Worm (Caenorhabditis elegans): ENCODE results near the gene srg-68.

srg-68 gene

DNA sequence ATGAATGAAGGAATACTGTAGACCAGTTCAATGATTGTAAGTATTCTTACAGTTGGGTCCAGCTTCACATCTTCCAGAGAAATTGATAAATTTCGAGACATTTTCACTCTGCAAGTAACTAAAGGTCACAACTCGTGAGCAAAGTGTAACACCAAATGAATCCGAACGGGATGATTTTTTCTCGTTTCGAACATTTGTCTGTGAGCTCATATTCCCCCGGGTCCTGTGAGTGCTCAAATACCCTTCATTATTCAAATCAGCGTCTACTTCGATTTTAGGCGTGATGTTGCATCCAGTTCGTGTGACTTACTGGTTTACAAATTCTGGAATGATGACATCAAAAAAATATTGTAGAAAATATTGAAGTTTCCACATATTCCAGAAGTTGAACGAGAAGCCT is at the start of gene srg-68:
Gene srg-68, minus strand, starts transcription at position 101 of the 400 bp plus-strand sequence.
- no peak for TF ChIP-seq elt-3 (tag; optimal IDR thresholded peaks at IDR 0.05)
- TF ChIP-seq ceh-16 (tag; optimal IDR thresholded peaks at IDR 0.05): no peak
- TF ChIP-seq aly-2 (tag; optimal IDR thresholded peaks at IDR 0.05): no peak
- TF ChIP-seq egl-27 (tag; optimal IDR thresholded peaks at IDR 0.05): no peak
- no peak for TF ChIP-seq ZK546.5 (tag; optimal IDR thresholded peaks at IDR 0.05)
- no peak for TF ChIP-seq mdl-1 (tag; optimal IDR thresholded peaks at IDR 0.05)
- no peak for TF ChIP-seq unc-55 (GFP tag; optimal IDR thresholded peaks at IDR 0.05)

DNA sequence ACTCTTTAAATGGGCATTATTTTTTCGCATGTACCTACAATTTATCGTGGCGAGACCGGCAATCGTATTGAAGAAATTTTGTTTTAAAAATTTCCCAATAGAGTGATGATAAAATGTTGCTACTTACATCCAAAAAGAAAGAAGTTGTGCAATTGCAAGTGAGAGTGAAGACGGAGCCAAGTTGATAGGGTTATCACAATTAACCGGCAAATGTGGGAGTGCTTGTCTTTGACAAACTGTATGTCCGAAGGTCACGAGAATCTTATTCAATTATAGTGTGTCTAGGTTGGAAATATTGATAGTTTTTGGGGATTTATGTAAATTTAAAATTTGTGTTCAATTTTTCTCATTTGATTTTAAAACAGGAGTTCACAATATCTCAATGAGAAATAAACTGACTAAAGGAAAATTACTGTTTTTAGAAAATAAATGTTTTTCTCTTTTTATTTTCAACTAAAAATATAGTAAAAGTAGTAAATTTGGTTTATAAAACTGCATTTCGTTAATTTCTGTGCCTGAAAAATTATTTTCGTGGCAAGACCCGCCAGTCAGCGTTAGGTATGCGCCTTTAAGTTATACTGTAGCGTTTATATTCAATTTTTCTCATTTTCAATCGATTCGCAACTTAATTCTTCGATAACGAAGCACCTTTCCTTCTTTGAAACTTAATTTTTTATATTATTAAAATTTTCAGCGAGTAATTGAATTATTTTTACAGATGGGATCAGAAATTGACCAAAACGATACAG is 48.6 kb upstream of the srg-68 start, which contains the start of the genes hpo-15 and mms-19:
Gene hpo-15, minus strand, starts transcription at position 201 of the 749 bp plus-strand sequence.
Gene mms-19, plus strand, starts transcription at position 719 of the 749 bp plus-strand sequence.
- TF ChIP-seq fos-1 (tag; optimal IDR thresholded peaks at IDR 0.05) (peak; percentile 19), lin-11 (tag; optimal IDR thresholded peaks at IDR 0.05) (no peak)

- no peak for TF ChIP-seq lsy-2 (tag; optimal IDR thresholded peaks at IDR 0.05)
- peak; percentile 67 for TF ChIP-seq fos-1 (tag; optimal IDR thresholded peaks at IDR 0.05)
- peak; percentile 3 for TF ChIP-seq crh-2 (tag; optimal IDR thresholded peaks at IDR 0.05)
- TF ChIP-seq ama-1 (optimal IDR thresholded peaks at IDR 0.05): no peak
- no peak for TF ChIP-seq unc-55 (GFP tag; optimal IDR thresholded peaks at IDR 0.05)
- no peak for TF ChIP-seq ztf-1 (GFP tag; conservative IDR thresholded peaks at IDR 0.05)
- TF ChIP-seq alr-1 (tag; optimal IDR thresholded peaks at IDR 0.05): no peak
- TF ChIP-seq sma-9 (GFP tag; optimal IDR thresholded peaks at IDR 0.05): peak; percentile 67
- no peak for TF ChIP-seq sma-9 (tag; optimal IDR thresholded peaks at IDR 0.05)
- no peak for TF ChIP-seq zag-1 (tag; optimal IDR thresholded peaks at IDR 0.05)
Observed at ce11 chrV:5512559-5512958, 47.3 kb upstream of the srg-68 start.

- peak; percentile 8 for TF ChIP-seq crh-2 (tag; optimal IDR thresholded peaks at IDR 0.05)
- no peak for TF ChIP-seq nhr-129 (tag; optimal IDR thresholded peaks at IDR 0.05)
- no peak for TF ChIP-seq mbf-1 (tag; optimal IDR thresholded peaks at IDR 0.05)
- TF ChIP-seq fos-1 (tag; optimal IDR thresholded peaks at IDR 0.05): peak; percentile 10
Observed at ce11 chrV:5511720-5512119, 46.5 kb upstream of the srg-68 start.

ce11 chrV:5509966-5510365 is 44.7 kb upstream of the srg-68 start:
- TF ChIP-seq peb-1 (tag; optimal IDR thresholded peaks at IDR 0.05) (no peak), fos-1 (tag; optimal IDR thresholded peaks at IDR 0.05) (peak; percentile 16)

- TF ChIP-seq R02D3.7 (tag; optimal IDR thresholded peaks at IDR 0.05) (no peak), lsy-2 (tag; optimal IDR thresholded peaks at IDR 0.05) (no peak), unc-55 (GFP tag; optimal IDR thresholded peaks at IDR 0.05) (no peak), ztf-4 (tag; optimal IDR thresholded peaks at IDR 0.05) (no peak), crh-2 (tag; optimal IDR thresholded peaks at IDR 0.05) (no peak), aly-2 (tag; optimal IDR thresholded peaks at IDR 0.05) (no peak), nhr-237 (tag; optimal IDR thresholded peaks at IDR 0.05) (no peak), ceh-16 (tag; optimal IDR thresholded peaks at IDR 0.05) (no peak), skn-1 (tag; optimal IDR thresholded peaks at IDR 0.05) (no peak), peb-1 (tag; optimal IDR thresholded peaks at IDR 0.05) (no peak), zag-1 (tag; optimal IDR thresholded peaks at IDR 0.05) (no peak), F13H6.1 (tag; optimal IDR thresholded peaks at IDR 0.05) (no peak), sma-9 (GFP tag; optimal IDR thresholded peaks at IDR 0.05) (no peak), sma-9 (tag; optimal IDR thresholded peaks at IDR 0.05) (no peak), lin-13 (GFP tag; optimal IDR thresholded peaks at IDR 0.05) (no peak)
Observed at ce11 chrV:5509134-5509533, 43.9 kb upstream of the srg-68 start.

DNA sequence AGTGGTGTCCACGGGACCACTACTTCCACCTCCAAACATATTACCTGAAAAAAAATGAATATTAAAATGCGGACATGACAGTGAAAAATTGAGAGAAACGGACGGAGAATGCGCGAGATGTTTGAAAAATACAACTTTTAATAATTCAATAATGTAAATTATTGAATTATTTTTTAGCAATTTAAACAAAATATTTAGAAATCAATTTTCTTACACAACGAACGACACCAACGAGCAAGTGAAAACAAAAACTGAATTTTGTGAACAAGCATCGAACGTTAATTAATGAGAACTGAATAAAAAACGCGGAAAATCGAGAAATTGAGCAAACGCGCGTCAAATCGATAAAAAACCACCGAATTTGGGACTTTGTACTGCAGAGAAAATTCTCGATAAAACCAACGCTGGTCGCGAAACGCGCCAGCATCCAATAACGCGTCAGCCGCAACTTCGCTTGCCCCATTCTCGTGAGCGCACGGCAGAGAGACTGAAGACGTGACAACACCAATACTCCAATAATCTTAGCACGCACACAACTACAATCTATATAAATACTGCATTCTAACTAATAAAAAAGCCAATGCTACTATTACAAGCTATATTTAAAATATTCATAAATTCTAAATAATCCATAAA is 39.7 kb upstream of the srg-68 start, which contains the start of the genes dnj-19 and nhr-47:
Gene dnj-19, minus strand, starts transcription at position 51 of the 636 bp plus-strand sequence.
Gene nhr-47, plus strand, starts transcription at position 447 of the 636 bp plus-strand sequence.
- TF ChIP-seq crh-2 (tag; optimal IDR thresholded peaks at IDR 0.05) (peak; percentile 93), blmp-1 (tag; optimal IDR thresholded peaks at IDR 0.05; ENCODE audit: insufficient read depth) (peak; percentile 26), lin-11 (tag; optimal IDR thresholded peaks at IDR 0.05) (peak; percentile 97), lin-39 (tag; optimal IDR thresholded peaks at IDR 0.05) (no peak), ztf-4 (tag; optimal IDR thresholded peaks at IDR 0.05) (peak; percentile 66), ceh-82 (tag; optimal IDR thresholded peaks at IDR 0.05) (peak; percentile 50), unc-55 (GFP tag; optimal IDR thresholded peaks at IDR 0.05) (peak; percentile 95), unc-62 (GFP tag; optimal IDR thresholded peaks at IDR 0.05) (peak; percentile 22), skn-1 (tag; optimal IDR thresholded peaks at IDR 0.05) (no peak), ZK546.5 (tag; optimal IDR thresholded peaks at IDR 0.05) (no peak), fos-1 (tag; optimal IDR thresholded peaks at IDR 0.05) (peak; percentile 49), C34F6.9 (tag; optimal IDR thresholded peaks at IDR 0.05) (peak; percentile 96), alr-1 (tag; optimal IDR thresholded peaks at IDR 0.05) (no peak), sma-9 (GFP tag; optimal IDR thresholded peaks at IDR 0.05) (peak; percentile 91), sma-9 (tag; optimal IDR thresholded peaks at IDR 0.05) (no peak), F13H6.1 (tag; optimal IDR thresholded peaks at IDR 0.05) (peak; percentile 88), aly-2 (tag; optimal IDR thresholded peaks at IDR 0.05) (no peak), mdl-1 (tag; optimal IDR thresholded peaks at IDR 0.05) (peak in 1 of 2 experiments; percentile 68), elt-3 (tag; optimal IDR thresholded peaks at IDR 0.05) (no peak), nhr-21 (tag; optimal IDR thresholded peaks at IDR 0.05) (peak; percentile 81), ceh-16 (tag; optimal IDR thresholded peaks at IDR 0.05) (peak; percentile 61), mbf-1 (tag; optimal IDR thresholded peaks at IDR 0.05) (no peak), sem-4 (tag; optimal IDR thresholded peaks at IDR 0.05) (peak; percentile 84), nhr-237 (tag; optimal IDR thresholded peaks at IDR 0.05) (peak; percentile 7), snpc-4 (tag; optimal IDR thresholded peaks at IDR 0.05) (peak; percentile 74), lsy-2 (tag; optimal IDR thresholded peaks at IDR 0.05) (peak; percentile 89 to 93), ztf-1 (GFP tag; conservative IDR thresholded peaks at IDR 0.05) (no peak)

Measured in whole organism, L2 larva.